Fruit fly (Drosophila melanogaster) whole organism, embryonic: Measurements from ENCODE around the gene CG5445.

ENCODE experiments used
- Adf1 ChIP-seq: fragments of 200-800 bp; sonication (Bioruptor generic); IDR thresholded peaks from 2 replicates; pipeline ENCODE4 v1.3.6; 2022; ENCODE audit warnings: missing biosample characterization, missing genetic modification characterization
- B-H1 ChIP-seq: fragments of 200-800 bp; sonication (Bioruptor generic); IDR thresholded peaks from 3 replicates; pipeline ENCODE4 v1.3.6; 2022; ENCODE audit warnings: missing biosample characterization, missing genetic modification characterization
- CG10366 ChIP-seq: fragments of 200-800 bp; sonication (Bioruptor generic); IDR thresholded peaks from 2 replicates; pipeline ENCODE4 v1.3.6; 2022; ENCODE audit warnings: missing biosample characterization, missing genetic modification characterization
- CG10959 ChIP-seq: fragments of 200-800 bp; sonication (Bioruptor generic); IDR thresholded peaks from 2 replicates; pipeline ENCODE4 v1.3.6; 2022; ENCODE audit warnings: missing biosample characterization, missing genetic modification characterization
- CG11504 ChIP-seq: fragments of 200-800 bp; sonication (Bioruptor generic); optimal IDR thresholded peaks from 3 replicates; lab custom pipeline; 2019; ENCODE audit warnings: missing biosample characterization, mild to moderate bottlenecking, missing genetic modification characterization, moderate library complexity
- CG15073 ChIP-seq: fragments of 200-800 bp; sonication (Bioruptor generic); optimal IDR thresholded peaks from 2 replicates; lab custom pipeline; 2016; ENCODE audit warnings: missing biosample characterization, missing genetic modification characterization
- CG17385 ChIP-seq: fragments of 200-800 bp; sonication (Bioruptor generic); optimal IDR thresholded peaks from 3 replicates; lab custom pipeline; 2018; ENCODE audit warnings: missing biosample characterization, mild to moderate bottlenecking, missing genetic modification characterization
- CG18011 ChIP-seq: fragments of 200-800 bp; sonication (Bioruptor generic); optimal IDR thresholded peaks from 2 replicates; lab custom pipeline; 2017; ENCODE audit warnings: missing biosample characterization, missing genetic modification characterization, mild to moderate bottlenecking, moderate library complexity, missing genotype
- CG2120 ChIP-seq: fragments of 200-800 bp; sonication (Bioruptor generic); optimal IDR thresholded peaks from 3 replicates; lab custom pipeline; 2016; ENCODE audit warnings: missing biosample characterization, missing genetic modification characterization
- CG2712 ChIP-seq: fragments of 200-800 bp; optimal IDR thresholded peaks from 3 replicates; lab custom pipeline; 2019; ENCODE audit warnings: missing biosample characterization, mild to moderate bottlenecking, missing genetic modification characterization, moderate library complexity
- CG31441 ChIP-seq: fragments of 200-800 bp; sonication (Bioruptor generic); IDR thresholded peaks from 2 replicates; pipeline ENCODE4 v1.3.6; 2022; ENCODE audit warnings: missing biosample characterization, missing genetic modification characterization
- CG4328 ChIP-seq: fragments of 200-800 bp; sonication (Bioruptor generic); optimal IDR thresholded peaks from 3 replicates; lab custom pipeline; 2017; ENCODE audit warnings: missing biosample characterization, missing genetic modification reagents, missing genetic modification characterization
- CG6254 ChIP-seq: fragments of 200-800 bp; sonication (Bioruptor generic); optimal IDR thresholded peaks from 3 replicates; lab custom pipeline; 2017; ENCODE audit warnings: mild to moderate bottlenecking, missing biosample characterization, missing genetic modification reagents, missing genetic modification characterization
- CG6689 ChIP-seq: fragments of 200-800 bp; sonication (Bioruptor generic); IDR thresholded peaks from 2 replicates; pipeline ENCODE4 v1.3.6; 2022; ENCODE audit warnings: missing biosample characterization, missing genetic modification characterization
- CG8765 ChIP-seq: fragments of 200-800 bp; sonication (Bioruptor generic); IDR thresholded peaks from 2 replicates; pipeline ENCODE4 v1.3.6; 2022; ENCODE audit warnings: missing biosample characterization, missing genetic modification characterization
- Chrac-16 ChIP-seq: fragments of 200-800 bp; sonication (Bioruptor generic); optimal IDR thresholded peaks from 3 replicates; lab custom pipeline; 2016; ENCODE audit warnings: missing biosample characterization, missing genetic modification characterization
- Dll ChIP-seq: fragments of 200-800 bp; sonication (Bioruptor generic); IDR thresholded peaks from 4 replicates; pipeline ENCODE4 v1.3.6; 2022; ENCODE audit warnings: missing biosample characterization, missing genetic modification characterization; ENCODE audit not compliant: partially characterized antibody
- Elba2 ChIP-seq: fragments of 200-800 bp; sonication (Bioruptor generic); optimal IDR thresholded peaks from 3 replicates; lab custom pipeline; 2016; ENCODE audit warnings: missing biosample characterization, missing genetic modification characterization
- Ets65A ChIP-seq: fragments of 200-800 bp; sonication (Bioruptor generic); peaks from one replicate; lab custom pipeline; 2016; ENCODE audit warnings: missing biosample characterization, missing genetic modification characterization
- H2.0 ChIP-seq: fragments of 200-800 bp; sonication (Bioruptor generic); IDR thresholded peaks from 2 replicates; pipeline ENCODE4 v1.3.6; 2022; ENCODE audit warnings: missing biosample characterization, missing genetic modification characterization
- Hand ChIP-seq: fragments of 200-800 bp; sonication (Bioruptor generic); optimal IDR thresholded peaks from 2 replicates; lab custom pipeline; 2017; ENCODE audit warnings: mild to moderate bottlenecking, missing biosample characterization, missing genetic modification reagents, missing genetic modification characterization
- Mad ChIP-seq: fragments of 200-800 bp; sonication (Bioruptor generic); optimal IDR thresholded peaks from 2 replicates; lab custom pipeline; 2016; ENCODE audit warnings: missing biosample characterization, missing genetic modification characterization
- Nf-YB ChIP-seq: fragments of 200-800 bp; sonication (Bioruptor generic); optimal IDR thresholded peaks from 3 replicates; lab custom pipeline; 2019; ENCODE audit warnings: missing biosample characterization, mild to moderate bottlenecking, missing genetic modification characterization, moderate library complexity
- NfI ChIP-seq: fragments of 200-800 bp; sonication (Bioruptor generic); optimal IDR thresholded peaks from 3 replicates; lab custom pipeline; 2018; ENCODE audit warnings: missing biosample characterization, mild to moderate bottlenecking, missing genetic modification characterization, moderate library complexity
- PHDP ChIP-seq: fragments of 200-800 bp; sonication (Bioruptor generic); optimal IDR thresholded peaks from 3 replicates; lab custom pipeline; 2018; ENCODE audit warnings: missing biosample characterization, mild to moderate bottlenecking, missing genetic modification characterization, moderate library complexity
- Poxn ChIP-seq: fragments of 200-800 bp; sonication (Bioruptor generic); IDR thresholded peaks from 2 replicates; pipeline ENCODE4 v1.3.6; 2022; ENCODE audit warnings: missing biosample characterization, missing genetic modification characterization
- ac ChIP-seq: fragments of 200-800 bp; sonication (Bioruptor generic); optimal IDR thresholded peaks from 3 replicates; lab custom pipeline; 2017; ENCODE audit warnings: missing biosample characterization, mild to moderate bottlenecking, missing genetic modification characterization
- bigmax ChIP-seq: fragments of 200-800 bp; sonication (Bioruptor generic); optimal IDR thresholded peaks from 2 replicates; lab custom pipeline; 2018; ENCODE audit warnings: missing biosample characterization, mild to moderate bottlenecking, missing genetic modification characterization
- br ChIP-seq: fragments of >200 bp; optimal IDR thresholded peaks from 2 replicates; lab custom pipeline; 2017
- chinmo ChIP-seq: fragments of 200-800 bp; sonication (Bioruptor generic); IDR thresholded peaks from 4 replicates; pipeline ENCODE4 v1.3.6; 2022; ENCODE audit warnings: missing biosample characterization, missing genetic modification characterization; ENCODE audit not compliant: partially characterized antibody
- chn ChIP-seq: fragments of 200-800 bp; sonication (Bioruptor generic); optimal IDR thresholded peaks from 2 replicates; lab custom pipeline; 2016; ENCODE audit warnings: missing biosample characterization, missing genetic modification characterization
- cwo ChIP-seq: fragments of 200-800 bp; sonication (Bioruptor generic); optimal IDR thresholded peaks from 3 replicates; lab custom pipeline; 2017; ENCODE audit warnings: missing biosample characterization, missing genetic modification characterization, mild to moderate bottlenecking, moderate library complexity, missing genetic modification reagents
- dm ChIP-seq: fragments of 200-800 bp; sonication (Bioruptor generic); optimal IDR thresholded peaks from 3 replicates; lab custom pipeline; 2016; ENCODE audit warnings: missing biosample characterization, missing genetic modification characterization
- gsb-n ChIP-seq: fragments of 200-800 bp; sonication (Bioruptor generic); optimal IDR thresholded peaks from 3 replicates; lab custom pipeline; 2018; ENCODE audit warnings: missing biosample characterization, mild to moderate bottlenecking, missing genetic modification characterization
- h ChIP-seq: fragments of >200 bp; optimal IDR thresholded peaks from 2 replicates; lab custom pipeline; 2017
- jing ChIP-seq: fragments of 200-800 bp; sonication (Bioruptor generic); optimal IDR thresholded peaks from 2 replicates; lab custom pipeline; 2018; ENCODE audit warnings: missing biosample characterization, mild to moderate bottlenecking, missing genetic modification characterization
- nau ChIP-seq: fragments of 200-800 bp; sonication (Bioruptor generic); optimal IDR thresholded peaks from 3 replicates; lab custom pipeline; 2017; ENCODE audit warnings: missing biosample characterization, mild to moderate bottlenecking, missing genetic modification characterization, missing genetic modification reagents
- nom ChIP-seq: fragments of 200-800 bp; sonication (Bioruptor generic); optimal IDR thresholded peaks from 2 replicates; lab custom pipeline; 2017; ENCODE audit warnings: missing biosample characterization, missing genetic modification characterization, mild to moderate bottlenecking, moderate library complexity, missing genetic modification reagents
- pita ChIP-seq: fragments of 200-800 bp; sonication (Bioruptor generic); optimal IDR thresholded peaks from 2 replicates; lab custom pipeline; 2017; ENCODE audit warnings: missing biosample characterization, mild to moderate bottlenecking, missing genetic modification characterization
- prd ChIP-seq, 3 experiments: fragments of >200 bp in 2 of 3; fragments of 200-800 bp in 1 of 3; sonication (Bioruptor generic) in 1 of 3; optimal IDR thresholded peaks in 2 of 3; IDR thresholded peaks in 1 of 3; 2 replicates in 2 of 3; 3 replicates in 1 of 3; pipeline versions ENCODE4 v1.3.6 to Lab custom; 2017 to 2022; ENCODE audit warnings: missing biosample characterization in 1 of 3, missing genetic modification characterization in 1 of 3
- pros ChIP-seq: fragments of 200-800 bp; sonication (Bioruptor generic); optimal IDR thresholded peaks from 3 replicates; lab custom pipeline; 2019; ENCODE audit warnings: missing biosample characterization, mild to moderate bottlenecking, missing genetic modification characterization, moderate library complexity
- ro ChIP-seq: fragments of 200-800 bp; sonication (Bioruptor generic); IDR thresholded peaks from 2 replicates; pipeline ENCODE4 v1.3.6; 2022; ENCODE audit warnings: missing biosample characterization, missing genetic modification characterization
- salm ChIP-seq: fragments of 200-800 bp; sonication (Bioruptor generic); optimal IDR thresholded peaks from 2 replicates; lab custom pipeline; 2018; ENCODE audit warnings: missing biosample characterization, mild to moderate bottlenecking, missing genetic modification characterization
- sd ChIP-seq: fragments of 200-800 bp; sonication (Bioruptor generic); optimal IDR thresholded peaks from 3 replicates; lab custom pipeline; 2018; ENCODE audit warnings: missing biosample characterization, mild to moderate bottlenecking, missing genetic modification characterization, moderate library complexity
- sens ChIP-seq: fragments of 200-800 bp; sonication (Bioruptor generic); peaks from one replicate; lab custom pipeline; 2016; ENCODE audit warnings: missing biosample characterization, missing genetic modification characterization
- toy ChIP-seq: fragments of 200-800 bp; sonication (Bioruptor generic); IDR thresholded peaks from 2 replicates; pipeline ENCODE4 v1.3.6; 2022; ENCODE audit warnings: missing biosample characterization, missing genetic modification characterization
- trem ChIP-seq: fragments of 200-800 bp; optimal IDR thresholded peaks from 3 replicates; lab custom pipeline; 2019; ENCODE audit warnings: missing biosample characterization, mild to moderate bottlenecking, missing genetic modification characterization, moderate library complexity
- trh ChIP-seq: fragments of 200-800 bp; sonication (Bioruptor generic); optimal IDR thresholded peaks from 2 replicates; lab custom pipeline; 2016; ENCODE audit warnings: missing biosample characterization, missing genetic modification characterization
- unpg ChIP-seq: fragments of 200-800 bp; sonication (Bioruptor generic); optimal IDR thresholded peaks from 3 replicates; lab custom pipeline; 2018; ENCODE audit warnings: missing biosample characterization, mild to moderate bottlenecking, missing genetic modification characterization, moderate library complexity
- z ChIP-seq: fragments of 200-800 bp; sonication (Bioruptor generic); IDR thresholded peaks from 3 replicates; pipeline ENCODE4 v1.3.6; 2022; ENCODE audit warnings: missing biosample characterization, missing genetic modification characterization

The CG5445 gene

DNA sequence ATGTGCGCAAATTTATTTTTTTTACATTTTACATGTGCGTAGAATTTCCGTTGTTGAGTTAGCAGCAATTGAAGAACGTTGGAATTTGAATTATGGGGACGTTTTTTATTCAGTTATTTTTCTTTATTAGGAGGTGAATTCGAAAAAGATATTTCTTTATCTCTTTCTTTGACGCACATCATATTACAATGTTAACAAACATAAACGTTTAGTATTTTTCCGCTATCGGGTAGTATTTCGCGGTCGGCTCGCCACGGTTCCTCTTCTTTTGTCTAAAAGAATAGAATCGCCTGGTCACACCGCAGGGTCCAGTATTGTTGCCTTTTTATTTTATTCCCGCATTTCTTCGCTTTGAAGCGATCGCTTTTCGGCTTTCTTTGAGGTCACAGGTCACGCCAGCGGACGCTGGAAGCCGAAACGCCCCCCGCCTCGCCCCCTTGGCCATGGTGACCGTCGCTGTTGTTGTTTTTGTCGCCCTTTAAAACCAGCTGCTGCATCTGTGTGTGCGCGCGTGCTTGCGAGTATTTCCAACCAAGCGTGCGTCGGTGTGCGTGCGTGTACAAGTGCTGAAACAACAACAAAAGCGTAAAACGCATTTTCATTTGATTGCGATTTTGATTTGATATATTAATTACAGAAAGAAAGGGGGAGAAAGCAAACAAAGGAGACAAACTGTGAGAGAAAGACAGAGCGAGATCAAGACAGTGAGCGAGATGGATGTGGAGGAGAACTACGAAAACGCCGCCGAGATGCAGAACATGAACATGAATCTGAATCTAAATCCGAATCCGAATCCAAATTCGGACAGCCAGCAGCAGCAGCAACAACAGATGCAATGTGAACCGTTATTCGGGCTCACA lies 20.1 kb downstream of the CG5445 start (continued):
- no peak for TF ChIP-seq prd (optimal IDR thresholded peaks at IDR 0.05; lab: Kevin White, UChicago)
- TF ChIP-seq prd (GFP tag; IDR thresholded peaks at IDR 0.05; lab: Robert Waterston, UW), result no peak
- no peak for TF ChIP-seq Elba2 (GFP tag; lab: Kevin White, UChicago)
- TF ChIP-seq unpg (GFP tag; lab: Kevin White, UChicago), result no peak
- no peak for TF ChIP-seq Mad (GFP tag; lab: Kevin White, UChicago)
- TF ChIP-seq chinmo (GFP tag; lab: Robert Waterston, UW), result peak; percentile 78; the same call in 1 of the 4 replicates
- TF ChIP-seq CG6689 (GFP tag; lab: Robert Waterston, UW), result no peak
- no peak for TF ChIP-seq CG2120 (GFP tag; lab: Kevin White, UChicago)
- TF ChIP-seq sd (tag; lab: Kevin White, UChicago), result peak; percentile 13
- no peak for TF ChIP-seq NfI (GFP tag; lab: Kevin White, UChicago)
- no peak for TF ChIP-seq jing
- no peak for TF ChIP-seq CG4328 (GFP tag; lab: Kevin White, UChicago)
- no peak for TF ChIP-seq CG10366 (GFP tag; lab: Robert Waterston, UW)
- no peak for TF ChIP-seq z (GFP tag; lab: Robert Waterston, UW)
- TF ChIP-seq pros (GFP tag; lab: Kevin White, UChicago), result peak; percentile 34
- TF ChIP-seq gsb-n, result no peak
- TF ChIP-seq sens, result peak; percentile 59
- TF ChIP-seq ro, result no peak
- TF ChIP-seq CG18011 (GFP tag; lab: Kevin White, UChicago), result no peak
- TF ChIP-seq nom (GFP tag; lab: Kevin White, UChicago), result peak; percentile 30
- peak; percentile 65 for TF ChIP-seq ac (GFP tag; lab: Kevin White, UChicago)
- no peak for TF ChIP-seq nau (GFP tag; lab: Kevin White, UChicago)
- TF ChIP-seq Ets65A, result no peak
- peak; percentile 18 for TF ChIP-seq dm
- TF ChIP-seq Hand (GFP tag; lab: Kevin White, UChicago), result no peak
- TF ChIP-seq PHDP (tag; lab: Kevin White, UChicago), result no peak
- no peak for TF ChIP-seq CG6254 (GFP tag; lab: Kevin White, UChicago)
- TF ChIP-seq CG2712 (tag; lab: Kevin White, UChicago), result peak; percentile 18
- TF ChIP-seq CG11504 (tag; lab: Kevin White, UChicago), result no peak
- TF ChIP-seq H2.0 (GFP tag; lab: Robert Waterston, UW), result no peak
- TF ChIP-seq salm (tag; lab: Kevin White, UChicago), result no peak
- TF ChIP-seq CG15073 (GFP tag; lab: Kevin White, UChicago), result no peak
- TF ChIP-seq pita (GFP tag; lab: Kevin White, UChicago), result no peak
- no peak for TF ChIP-seq Adf1 (GFP tag; lab: Robert Waterston, UW)
- no peak for TF ChIP-seq CG17385 (GFP tag; lab: Kevin White, UChicago)
- no peak for TF ChIP-seq trem (tag; lab: Kevin White, UChicago)
- no peak for TF ChIP-seq bigmax (GFP tag; lab: Kevin White, UChicago)
- no peak for TF ChIP-seq Dll
- no peak for TF ChIP-seq Nf-YB (GFP tag; lab: Kevin White, UChicago)
- TF ChIP-seq B-H1, result no peak
- no peak for TF ChIP-seq Poxn (GFP tag; lab: Robert Waterston, UW)
- no peak for TF ChIP-seq br (lab: Kevin White, UChicago)
- no peak for TF ChIP-seq CG10959 (GFP tag; lab: Robert Waterston, UW)
- no peak for TF ChIP-seq cwo (GFP tag; lab: Kevin White, UChicago)
- TF ChIP-seq CG8765 (GFP tag; lab: Robert Waterston, UW), result no peak
- TF ChIP-seq h (lab: Kevin White, UChicago), result no peak
- TF ChIP-seq chn (GFP tag; lab: Kevin White, UChicago), result no peak
- no peak for TF ChIP-seq toy (GFP tag; lab: Robert Waterston, UW)
- no peak for TF ChIP-seq CG31441
- no peak for TF ChIP-seq Chrac-16 (GFP tag; lab: Kevin White, UChicago)
- no peak for TF ChIP-seq trh (GFP tag; lab: Kevin White, UChicago)
